Worm (Caenorhabditis elegans): Measurements from ENCODE around the gene F47G3.3.

F47G3.3 gene

DNA sequence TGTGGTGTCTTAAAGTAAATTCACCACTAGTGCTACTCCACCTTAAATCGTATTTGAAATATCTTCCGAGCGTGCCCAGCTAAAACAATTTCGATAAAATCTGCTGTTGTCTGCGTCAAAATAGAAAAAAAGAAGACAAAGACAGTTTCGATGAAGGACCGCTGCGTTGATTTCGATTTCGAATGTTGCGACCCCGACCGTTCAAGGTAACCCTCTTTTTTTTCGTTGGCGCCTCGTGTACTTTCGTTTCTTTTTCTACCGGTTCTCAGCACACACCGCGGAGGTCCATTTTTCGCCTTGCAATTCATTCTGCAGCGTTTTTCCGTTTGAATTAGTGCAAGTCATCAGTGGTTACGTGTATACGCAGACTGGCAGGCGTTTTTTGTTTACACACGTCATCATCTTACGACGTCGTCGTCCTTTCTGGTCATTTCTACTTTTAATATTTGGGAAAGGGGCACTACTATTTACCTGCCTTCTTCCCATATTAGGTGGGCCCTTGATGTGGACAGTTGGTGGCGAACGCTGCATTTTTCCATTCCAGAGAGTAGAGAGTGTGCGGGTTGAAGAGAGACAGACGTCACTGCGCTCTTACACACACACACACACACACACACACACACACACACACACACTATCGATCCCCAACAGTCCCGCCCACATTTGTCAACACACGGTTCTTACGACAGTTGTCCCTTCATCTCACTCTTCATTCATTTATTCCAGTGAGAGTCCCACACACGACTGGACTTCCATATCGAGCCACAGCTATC is 7.6 kb upstream of the F47G3.3 start:
- TF ChIP-seq aha-1 (tag) (peak; percentile 84), lin-38 (GFP tag; IDR thresholded peaks at IDR 0.05) (no peak), mxl-3 (GFP tag; optimal IDR thresholded peaks at IDR 0.05) (peak; percentile 24), ceh-82 (tag; optimal IDR thresholded peaks at IDR 0.05) (no peak), dve-1 (tag; optimal IDR thresholded peaks at IDR 0.05; ENCODE audit: insufficient read depth) (peak; percentile 30), zfp-2 (tag; optimal IDR thresholded peaks at IDR 0.05) (no peak), spr-1 (tag; optimal IDR thresholded peaks at IDR 0.05) (no peak), php-3 (GFP tag; IDR thresholded peaks at IDR 0.05) (no peak), sdz-12 (GFP tag; optimal IDR thresholded peaks at IDR 0.05) (no peak), unc-130 (GFP tag; optimal IDR thresholded peaks at IDR 0.05) (no peak), snpc-1.2 (GFP tag; IDR thresholded peaks at IDR 0.05) (no peak), hlh-11 (tag; optimal IDR thresholded peaks at IDR 0.05) (peak; percentile 32), mep-1 (tag; optimal IDR thresholded peaks at IDR 0.05) (peak; percentile 42), nhr-76 (tag; optimal IDR thresholded peaks at IDR 0.05) (no peak), mdl-1 (tag; optimal IDR thresholded peaks at IDR 0.05) (no peak), hlh-30 (tag; optimal IDR thresholded peaks at IDR 0.05; ENCODE audit: insufficient read depth) (no peak), lsy-2 (tag; optimal IDR thresholded peaks at IDR 0.05) (peak in 1 of 2 experiments; percentile 15), rbr-2 (tag; optimal IDR thresholded peaks at IDR 0.05) (peak; percentile 4), nhr-25 (tag; optimal IDR thresholded peaks at IDR 0.05; ENCODE audit: borderline replicate concordance, insufficient read depth) (peak; percentile 74), mes-2 (tag; optimal IDR thresholded peaks at IDR 0.05; ENCODE audit: poor library complexity, severe bottlenecking) (peak; percentile 31), daf-12 (tag; optimal IDR thresholded peaks at IDR 0.05) (no peak), tra-1 (GFP tag; IDR thresholded peaks at IDR 0.05) (0 out of 2 replicates have a peak, but pooled peaks have one; percentile 5), nhr-28 (tag; optimal IDR thresholded peaks at IDR 0.05) (peak; percentile 42), egl-43 (GFP tag; IDR thresholded peaks at IDR 0.05) (no peak), lin-29 (GFP tag; IDR thresholded peaks at IDR 0.05) (no peak), lin-15B (tag; optimal IDR thresholded peaks at IDR 0.05) (no peak), daf-16 (GFP tag; optimal IDR thresholded peaks at IDR 0.05) (no peak), daf-16 (tag; optimal IDR thresholded peaks at IDR 0.05) (peak; percentile 3), zfp-3 (GFP tag; conservative IDR thresholded peaks at IDR 0.05) (no peak), F10B5.3 (tag; optimal IDR thresholded peaks at IDR 0.05) (no peak)

DNA sequence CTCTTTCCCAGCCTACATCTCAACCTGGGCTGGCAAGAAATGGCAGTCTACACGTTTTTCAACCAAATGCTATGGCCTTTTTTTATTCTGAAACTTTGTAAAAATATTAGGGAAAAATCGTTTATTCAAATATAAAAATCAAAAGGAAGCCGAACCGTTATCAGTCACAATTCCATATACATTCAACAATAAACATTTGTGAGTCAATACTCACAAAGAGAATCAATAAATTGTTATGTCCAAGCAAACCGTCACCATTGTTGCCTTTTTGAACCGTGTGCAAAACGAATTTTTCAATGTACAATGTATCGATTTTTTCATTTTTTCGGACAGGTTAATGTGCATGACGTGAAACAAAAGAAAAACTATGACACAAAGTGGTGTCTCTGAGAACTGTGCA is 6.7 kb upstream of the F47G3.3 start:
- TF ChIP-seq nhr-77 (tag; optimal IDR thresholded peaks at IDR 0.05) (no peak), dve-1 (tag; optimal IDR thresholded peaks at IDR 0.05; ENCODE audit: insufficient read depth) (peak; percentile 29), tra-1 (GFP tag; IDR thresholded peaks at IDR 0.05) (no peak), F10B5.3 (tag; optimal IDR thresholded peaks at IDR 0.05) (no peak), gei-8 (GFP tag; optimal IDR thresholded peaks at IDR 0.05) (no peak), php-3 (GFP tag; IDR thresholded peaks at IDR 0.05) (0 out of 2 replicates have a peak, but pooled peaks have one; percentile 23), daf-16 (GFP tag; optimal IDR thresholded peaks at IDR 0.05) (no peak), daf-16 (tag; optimal IDR thresholded peaks at IDR 0.05) (peak; percentile 89), ceh-20 (GFP tag; IDR thresholded peaks at IDR 0.05) (no peak), ctbp-1 (GFP tag; IDR thresholded peaks at IDR 0.05) (no peak)

DNA sequence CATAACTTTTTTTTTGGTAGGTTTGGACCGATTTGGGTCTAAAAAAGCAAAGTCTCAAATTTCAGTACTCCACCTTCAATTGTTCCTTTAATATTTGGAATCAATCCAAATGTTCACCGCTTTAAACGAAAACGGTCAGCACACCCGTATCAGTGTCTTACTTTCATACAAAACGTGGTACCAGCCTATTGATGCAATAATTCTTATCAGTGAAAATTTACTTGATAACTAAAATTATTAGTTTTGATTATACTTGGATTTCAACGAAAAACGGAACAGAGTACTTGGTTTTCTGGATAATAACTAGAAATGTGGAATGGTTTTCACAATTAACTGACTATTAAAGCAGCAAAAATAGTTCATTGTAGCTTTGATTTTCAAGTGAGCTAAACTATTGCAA is 5.1 kb upstream of the F47G3.3 start:
- TF ChIP-seq mes-2 (tag; optimal IDR thresholded peaks at IDR 0.05; ENCODE audit: poor library complexity, severe bottlenecking) (peak; percentile 3), daf-19 (GFP tag; conservative IDR thresholded peaks at IDR 0.05) (no peak), mxl-3 (GFP tag; optimal IDR thresholded peaks at IDR 0.05) (peak; percentile 38), ceh-82 (tag; optimal IDR thresholded peaks at IDR 0.05) (no peak), ceh-20 (GFP tag; IDR thresholded peaks at IDR 0.05) (no peak), dve-1 (tag; optimal IDR thresholded peaks at IDR 0.05; ENCODE audit: insufficient read depth) (peak; percentile 39), ces-1 (GFP tag; optimal IDR thresholded peaks at IDR 0.05) (no peak), fkh-10 (GFP tag; optimal IDR thresholded peaks at IDR 0.05) (no peak), ctbp-1 (GFP tag; IDR thresholded peaks at IDR 0.05) (no peak), lsy-2 (tag; optimal IDR thresholded peaks at IDR 0.05) (no peak), nhr-237 (tag; optimal IDR thresholded peaks at IDR 0.05) (no peak), lir-3 (tag; optimal IDR thresholded peaks at IDR 0.05) (no peak), daf-16 (GFP tag; optimal IDR thresholded peaks at IDR 0.05) (no peak), daf-16 (tag; optimal IDR thresholded peaks at IDR 0.05) (peak; percentile 72), sdz-12 (GFP tag; optimal IDR thresholded peaks at IDR 0.05) (no peak), Y105C5A.15 (GFP tag; IDR thresholded peaks at IDR 0.05) (no peak), unc-130 (GFP tag; optimal IDR thresholded peaks at IDR 0.05) (no peak), jun-1 (tag; optimal IDR thresholded peaks at IDR 0.05) (no peak), mxl-2 (GFP tag; conservative IDR thresholded peaks at IDR 0.05) (no peak), saeg-2 (GFP tag; IDR thresholded peaks at IDR 0.05) (no peak), pqm-1 (tag; optimal IDR thresholded peaks at IDR 0.05) (peak; percentile 82), lin-15B (tag; optimal IDR thresholded peaks at IDR 0.05) (no peak), aha-1 (tag) (no peak), T26A8.4 (GFP tag; IDR thresholded peaks at IDR 0.05) (no peak)
